ENCODE assay signal across 4 fruit fly cellular contexts in the genomic region with DNA sequence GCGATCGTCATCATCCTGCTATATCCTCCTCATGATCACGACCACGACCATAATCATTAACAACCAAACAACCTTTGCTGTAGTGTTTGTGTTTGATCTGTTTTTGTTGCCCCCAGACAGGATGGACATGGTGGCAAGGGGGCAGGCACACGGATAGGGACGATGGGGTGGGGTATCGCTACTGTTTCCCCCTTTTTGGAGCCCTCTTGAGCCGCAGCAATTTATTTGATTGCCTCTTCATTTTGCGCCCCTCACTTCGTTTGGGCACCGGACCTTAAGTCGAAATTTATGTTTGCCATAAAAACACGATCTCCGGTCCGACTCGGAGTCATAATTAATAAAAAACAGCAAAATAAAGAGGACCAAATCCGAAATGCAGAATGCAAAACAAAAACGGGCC.
A peak's percentile ranks its signal among the peaks of the same experiment; 100 is the strongest.
TF ChIP-seq lines count a peak whose summit lies in the region.

No protein-coding gene starts in this region.

- TF ChIP-seq CTCF in whole organism, embryonic (GFP tag; optimal IDR thresholded peaks at IDR 0.05; lab: Kevin White, UChicago), result no peak

TF ChIP-seq in whole organism, 6 proteins besides CTCF, POLR2A, EP300 and RAD21:
- TF ChIP-seq usp (GFP tag; optimal IDR thresholded peaks at IDR 0.05; lab: Kevin White, UChicago) (no peak), Dll (optimal IDR thresholded peaks at IDR 0.05; lab: Kevin White, UChicago) (peak; percentile 52)

TF ChIP-seq in whole organism, embryonic, 481 proteins besides CTCF, POLR2A, EP300 and RAD21:
- peak; percentile 37 for TF ChIP-seq lbe (GFP tag; optimal IDR thresholded peaks at IDR 0.05; lab: Kevin White, UChicago)
- no peak for TF ChIP-seq MESR4 (GFP tag; optimal IDR thresholded peaks at IDR 0.05; lab: Kevin White, UChicago)

TF ChIP-seq in whole organism, prepupa, 60 proteins besides CTCF, POLR2A, EP300 and RAD21:
- TF ChIP-seq CG8319 (GFP tag; optimal IDR thresholded peaks at IDR 0.05; lab: Kevin White, UChicago), result no peak
- TF ChIP-seq ss (GFP tag; optimal IDR thresholded peaks at IDR 0.05; lab: Kevin White, UChicago), result peak in 1 of 2 experiments; percentile 5
- peak; percentile 42 for TF ChIP-seq svp (GFP tag; lab: Kevin White, UChicago)
- no peak for TF ChIP-seq CG11762 (GFP tag; optimal IDR thresholded peaks at IDR 0.05; lab: Kevin White, UChicago; ENCODE audit: insufficient read depth)
- TF ChIP-seq dsx (GFP tag; optimal IDR thresholded peaks at IDR 0.05; lab: Kevin White, UChicago; ENCODE audit: poor library complexity, severe bottlenecking), result peak; percentile 73
- no peak for TF ChIP-seq OdsH (GFP tag; optimal IDR thresholded peaks at IDR 0.05; lab: Kevin White, UChicago)
TF ChIP-seq in whole organism, prepupa: peak in this region for 3.

TF ChIP-seq in whole organism, wandering third instar larva, 38 proteins besides CTCF, POLR2A, EP300 and RAD21:
- TF ChIP-seq lola (GFP tag; optimal IDR thresholded peaks at IDR 0.05; lab: Kevin White, UChicago), result no peak
- no peak for TF ChIP-seq Hr83 (GFP tag; optimal IDR thresholded peaks at IDR 0.05; lab: Kevin White, UChicago; ENCODE audit: poor library complexity, severe bottlenecking)
- no peak for TF ChIP-seq Dif (GFP tag; optimal IDR thresholded peaks at IDR 0.05; lab: Kevin White, UChicago; ENCODE audit: partially characterized antibody)
- no peak for TF ChIP-seq Hr78 (GFP tag; optimal IDR thresholded peaks at IDR 0.05; lab: Kevin White, UChicago)
- no peak for TF ChIP-seq GATAd (GFP tag; optimal IDR thresholded peaks at IDR 0.05; lab: Kevin White, UChicago)
- no peak for TF ChIP-seq CG32264 (GFP tag; optimal IDR thresholded peaks at IDR 0.05; lab: Kevin White, UChicago)
- TF ChIP-seq sv (GFP tag; optimal IDR thresholded peaks at IDR 0.05; lab: Kevin White, UChicago), result no peak
- no peak for TF ChIP-seq CrebA (GFP tag; optimal IDR thresholded peaks at IDR 0.05; lab: Kevin White, UChicago; ENCODE audit: borderline replicate concordance)
- no peak for TF ChIP-seq CG9705 (GFP tag; optimal IDR thresholded peaks at IDR 0.05; lab: Kevin White, UChicago)
- no peak for TF ChIP-seq Mio (GFP tag; optimal IDR thresholded peaks at IDR 0.05; lab: Kevin White, UChicago)
- TF ChIP-seq ey (GFP tag; optimal IDR thresholded peaks at IDR 0.05; lab: Kevin White, UChicago), result no peak
- no peak for TF ChIP-seq jim (GFP tag; optimal IDR thresholded peaks at IDR 0.05; lab: Kevin White, UChicago)
- no peak for TF ChIP-seq foxo (GFP tag; optimal IDR thresholded peaks at IDR 0.05; lab: Kevin White, UChicago)
- no peak for TF ChIP-seq HLH106 (tag; optimal IDR thresholded peaks at IDR 0.05; lab: Kevin White, UChicago)
- TF ChIP-seq N (GFP tag; optimal IDR thresholded peaks at IDR 0.05; lab: Kevin White, UChicago), result no peak
- no peak for TF ChIP-seq Vsx2 (GFP tag; optimal IDR thresholded peaks at IDR 0.05; lab: Kevin White, UChicago; ENCODE audit: partially characterized antibody)
- no peak for TF ChIP-seq OdsH (GFP tag; optimal IDR thresholded peaks at IDR 0.05; lab: Kevin White, UChicago)
- TF ChIP-seq woc (GFP tag; optimal IDR thresholded peaks at IDR 0.05; lab: Kevin White, UChicago), result no peak
- TF ChIP-seq h (GFP tag; optimal IDR thresholded peaks at IDR 0.05; lab: Kevin White, UChicago), result no peak
- TF ChIP-seq br (GFP tag; optimal IDR thresholded peaks at IDR 0.05; lab: Kevin White, UChicago), result peak; percentile 7
- TF ChIP-seq Rel (GFP tag; optimal IDR thresholded peaks at IDR 0.05; lab: Kevin White, UChicago), result peak; percentile 16
- no peak for TF ChIP-seq Rel (tag; optimal IDR thresholded peaks at IDR 0.05; lab: Kevin White, UChicago)
- TF ChIP-seq Myc (optimal IDR thresholded peaks at IDR 0.05; lab: Kevin White, UChicago), result no peak
- TF ChIP-seq Hnf4 (GFP tag; optimal IDR thresholded peaks at IDR 0.05; lab: Kevin White, UChicago), result no peak
- TF ChIP-seq dl (GFP tag; optimal IDR thresholded peaks at IDR 0.05; lab: Kevin White, UChicago; ENCODE audit: insufficient read depth in 1 of 2, partially characterized antibody in 2 of 2), result no peak
- peak; percentile 39 for TF ChIP-seq fru (GFP tag; optimal IDR thresholded peaks at IDR 0.05; lab: Kevin White, UChicago)
- no peak for TF ChIP-seq sage (GFP tag; optimal IDR thresholded peaks at IDR 0.05; lab: Kevin White, UChicago)
- TF ChIP-seq dmrt93B (GFP tag; optimal IDR thresholded peaks at IDR 0.05; lab: Kevin White, UChicago), result no peak
- TF ChIP-seq pan (optimal IDR thresholded peaks at IDR 0.05; lab: Kevin White, UChicago), result no peak
- peak; percentile 4 for TF ChIP-seq Sp1 (GFP tag; optimal IDR thresholded peaks at IDR 0.05; lab: Kevin White, UChicago)
- no peak for TF ChIP-seq tai (GFP tag; optimal IDR thresholded peaks at IDR 0.05; lab: Kevin White, UChicago)
- no peak for TF ChIP-seq Abd-B (GFP tag; optimal IDR thresholded peaks at IDR 0.05; lab: Kevin White, UChicago)
- TF ChIP-seq Jra (GFP tag; optimal IDR thresholded peaks at IDR 0.05; lab: Kevin White, UChicago), result no peak
- no peak for TF ChIP-seq dsf (GFP tag; optimal IDR thresholded peaks at IDR 0.05; lab: Kevin White, UChicago; ENCODE audit: borderline replicate concordance)
- TF ChIP-seq psq (GFP tag; optimal IDR thresholded peaks at IDR 0.05; lab: Kevin White, UChicago), result peak; percentile 53
